Worm (Caenorhabditis elegans) whole organism, early embryonic: ENCODE data around the gene clec-2.

Source experiments
- B0310.2 ChIP-seq: sonication (generic microtip); optimal IDR thresholded peaks from 2 replicates; lab custom pipeline; 2016; ENCODE audit warnings: mild to moderate bottlenecking, missing genetic modification characterization, missing compliant biosample characterization
- F13C5.2 ChIP-seq: sonication (generic microtip); optimal IDR thresholded peaks from 2 replicates; lab custom pipeline; 2017; ENCODE audit warnings: mild to moderate bottlenecking, missing genetic modification characterization, inconsistent platforms, missing compliant biosample characterization
- ama-1 ChIP-seq: fragments of 150-350 bp; optimal IDR thresholded peaks from 2 replicates; lab custom pipeline; 2014
- ceh-13 ChIP-seq: fragments of 200-800 bp; sonication (Bioruptor generic); optimal IDR thresholded peaks from 2 replicates; lab custom pipeline; 2018; ENCODE audit warnings: mild to moderate bottlenecking, missing genetic modification characterization, missing compliant biosample characterization
- ceh-36 ChIP-seq: sonication (generic microtip); optimal IDR thresholded peaks from 2 replicates; lab custom pipeline; 2016; ENCODE audit warnings: missing genetic modification characterization, inconsistent platforms, missing compliant biosample characterization
- flt-1 ChIP-seq: fragments of 200-800 bp; sonication (Bioruptor generic); IDR thresholded peaks from 2 replicates; pipeline ENCODE4 v1.3.6; 2022; ENCODE audit warnings: missing genetic modification characterization, missing compliant biosample characterization
- hmg-4 ChIP-seq: fragments of 200-800 bp; sonication (Bioruptor generic); optimal IDR thresholded peaks from 2 replicates; lab custom pipeline; 2018; ENCODE audit warnings: mild to moderate bottlenecking, missing genetic modification characterization, missing compliant biosample characterization
- pes-1 ChIP-seq: fragments of 200-800 bp; sonication (Bioruptor generic); IDR thresholded peaks from 2 replicates; pipeline ENCODE4 v1.3.6; 2022; ENCODE audit warnings: missing genetic modification reagents, missing genetic modification characterization, missing compliant biosample characterization
- sea-1 ChIP-seq: fragments of 200-800 bp; sonication (Bioruptor generic); conservative IDR thresholded peaks from 2 replicates; pipeline ENCODE4 v1.3.6; 2022; ENCODE audit warnings: missing genetic modification characterization, missing compliant biosample characterization
- tbx-11 ChIP-seq: fragments of 200-800 bp; sonication (Bioruptor generic); IDR thresholded peaks from 2 replicates; pipeline ENCODE4 v1.3.6; 2022; ENCODE audit warnings: missing genetic modification characterization, missing compliant biosample characterization
- tra-4 ChIP-seq: sonication (generic microtip); optimal IDR thresholded peaks from 2 replicates; lab custom pipeline; 2017; ENCODE audit warnings: missing genetic modification characterization, missing compliant biosample characterization

- TF ChIP-seq sea-1 (no peak), ama-1 (lab: Kevin White, UChicago) (no peak), tra-4 (tag; lab: Kevin White, UChicago) (no peak), ceh-13 (GFP tag; lab: Kevin White, UChicago) (no peak), flt-1 (GFP tag; lab: Robert Waterston, UW) (no peak), F13C5.2 (tag; lab: Kevin White, UChicago) (no peak), B0310.2 (tag; lab: Kevin White, UChicago) (no peak), hmg-4 (GFP tag; lab: Kevin White, UChicago) (no peak), pes-1 (GFP tag; lab: Robert Waterston, UW) (no peak), tbx-11 (no peak), ceh-36 (tag; lab: Kevin White, UChicago) (no peak)
Measured at ce11 chrII:3067896-3068295, 44.7 kb upstream of the clec-2 start.
